Worm (Caenorhabditis elegans): Measurements from ENCODE around the gene fbxa-39.

- TF ChIP-seq eor-1 (tag; optimal IDR thresholded peaks at IDR 0.05) (no peak), elt-3 (tag; optimal IDR thresholded peaks at IDR 0.05) (no peak), zag-1 (tag; optimal IDR thresholded peaks at IDR 0.05) (no peak), daf-12 (tag; optimal IDR thresholded peaks at IDR 0.05) (no peak), skn-1 (tag; optimal IDR thresholded peaks at IDR 0.05) (no peak)
Measured at ce11 chrIII:2280569-2280968, 7.7 kb downstream of the fbxa-39 start, which contains the start of gene Y54F10BM.22.
